Worm (Caenorhabditis elegans) whole organism, L4 larva: ENCODE measurements around the gene dmd-4.

Experiments used
- D1046.2 ChIP-seq: fragments of 200-800 bp; sonication (Bioruptor generic); IDR thresholded peaks from 2 replicates; pipeline ENCODE4 v1.3.6; 2022; ENCODE audit warnings: missing genetic modification characterization, missing compliant biosample characterization
- F10B5.3 ChIP-seq: sonication (generic microtip); optimal IDR thresholded peaks from 2 replicates; lab custom pipeline; 2016; ENCODE audit warnings: mild to moderate bottlenecking, missing genetic modification characterization, missing compliant biosample characterization
- F37D6.2 ChIP-seq: sonication (generic microtip); optimal IDR thresholded peaks from 2 replicates; lab custom pipeline; 2016; ENCODE audit warnings: mild to moderate bottlenecking, missing genetic modification characterization, missing compliant biosample characterization
- F44E2.7 ChIP-seq: fragments of 200-800 bp; sonication (Bioruptor generic); IDR thresholded peaks from 2 replicates; pipeline ENCODE4 v2.1.2; 2022; ENCODE audit warnings: missing genetic modification characterization, missing compliant biosample characterization
- F49E8.2 ChIP-seq: sonication (generic microtip); optimal IDR thresholded peaks from 2 replicates; lab custom pipeline; 2016; ENCODE audit warnings: missing compliant biosample characterization, mild to moderate bottlenecking, missing genetic modification characterization, borderline replicate concordance
- R02D3.7 ChIP-seq: fragments of 150-350 bp; sonication (generic microtip); optimal IDR thresholded peaks from 3 replicates; lab custom pipeline; 2014; ENCODE audit warnings: missing biosample characterization, missing genetic modification characterization
- Y48G9A.11 ChIP-seq: fragments of 200-800 bp; sonication (Bioruptor generic); IDR thresholded peaks from 2 replicates; pipeline ENCODE4 v1.3.6; 2022; ENCODE audit warnings: missing genetic modification reagents, missing genetic modification characterization, missing compliant biosample characterization
- ZK337.2 ChIP-seq: fragments of 200-800 bp; sonication (Bioruptor generic); IDR thresholded peaks from 2 replicates; pipeline ENCODE4 v1.3.6; 2022; ENCODE audit warnings: missing genetic modification reagents, missing genetic modification characterization, missing compliant biosample characterization
- aly-2 ChIP-seq: sonication (generic microtip); optimal IDR thresholded peaks from 2 replicates; lab custom pipeline; 2018; ENCODE audit warnings: missing biosample characterization, missing genetic modification characterization
- arid-1 ChIP-seq: fragments of 200-800 bp; sonication (Bioruptor generic); conservative IDR thresholded peaks from 2 replicates; pipeline ENCODE4 v1.3.6; 2022; ENCODE audit warnings: missing genetic modification reagents, missing genetic modification characterization, missing compliant biosample characterization
- ceh-20 ChIP-seq: fragments of 200-800 bp; sonication (Bioruptor generic); IDR thresholded peaks from 2 replicates; pipeline ENCODE4 v1.3.6; 2022; ENCODE audit warnings: missing genetic modification reagents, missing genetic modification characterization, missing compliant biosample characterization
- ceh-32 ChIP-seq: sonication (generic microtip); optimal IDR thresholded peaks from 2 replicates; lab custom pipeline; 2016; ENCODE audit warnings: mild to moderate bottlenecking, missing genetic modification characterization, missing compliant biosample characterization; ENCODE audit not compliant: poor library complexity
- ceh-82 ChIP-seq: sonication (generic microtip); optimal IDR thresholded peaks from 2 replicates; lab custom pipeline; 2017; ENCODE audit warnings: missing biosample characterization, missing genetic modification characterization
- daf-12 ChIP-seq: fragments of 150-350 bp; optimal IDR thresholded peaks from 2 replicates; lab custom pipeline; 2014; ENCODE audit warnings: missing biosample characterization, missing genetic modification reagents, missing genetic modification characterization
- daf-16 ChIP-seq, 3 experiments: sonication (generic microtip); optimal IDR thresholded peaks; 2 replicates each; lab custom pipeline; 2016 to 2017; ENCODE audit warnings: missing genetic modification characterization in 3 of 3, missing genetic modification reagents in 3 of 3, mild to moderate bottlenecking in 2 of 3, missing compliant biosample characterization in 2 of 3, missing biosample characterization in 1 of 3, moderate library complexity in 1 of 3
- dmd-6 ChIP-seq: fragments of 200-800 bp; sonication (Bioruptor generic); IDR thresholded peaks from 2 replicates; pipeline ENCODE4 v1.3.6; 2022; ENCODE audit warnings: missing genetic modification reagents, missing genetic modification characterization, missing compliant biosample characterization
- dpl-1 ChIP-seq: fragments of 150-350 bp; optimal IDR thresholded peaks from 2 replicates; lab custom pipeline; 2014; ENCODE audit warnings: missing biosample characterization, missing genetic modification reagents, missing genetic modification characterization
- duxl-1 ChIP-seq: sonication (generic microtip); optimal IDR thresholded peaks from 2 replicates; lab custom pipeline; 2016; ENCODE audit warnings: mild to moderate bottlenecking, missing genetic modification characterization, moderate library complexity, missing compliant biosample characterization; ENCODE audit not compliant: poor library complexity
- dve-1 ChIP-seq: sonication (generic microtip); optimal IDR thresholded peaks from 2 replicates; lab custom pipeline; 2017; ENCODE audit warnings: antibody characterized with exemption, mild to moderate bottlenecking, missing genetic modification characterization, missing compliant biosample characterization; ENCODE audit not compliant: insufficient read depth
- egl-43 ChIP-seq: fragments of 200-800 bp; sonication (Bioruptor generic); IDR thresholded peaks from 2 replicates; pipeline ENCODE4 v1.3.6; 2022; ENCODE audit warnings: missing genetic modification reagents, missing genetic modification characterization, missing compliant biosample characterization
- fos-1 ChIP-seq: fragments of 150-350 bp; optimal IDR thresholded peaks from 2 replicates; lab custom pipeline; 2014; ENCODE audit warnings: missing biosample characterization, missing genetic modification characterization
- hif-1 ChIP-seq, 2 experiments: sonication (generic microtip); optimal IDR thresholded peaks; 2 replicates each; lab custom pipeline; 2016 to 2017; ENCODE audit warnings: missing compliant biosample characterization in 2 of 2, missing genetic modification characterization in 2 of 2, missing genetic modification reagents in 2 of 2, missing genotype in 2 of 2, mild to moderate bottlenecking in 1 of 2
- hlh-11 ChIP-seq: fragments of 200-800 bp; sonication (Bioruptor generic); optimal IDR thresholded peaks from 2 replicates; lab custom pipeline; 2018; ENCODE audit warnings: mild to moderate bottlenecking, missing genetic modification characterization, missing compliant biosample characterization
- lim-7 ChIP-seq: fragments of 200-800 bp; sonication (Bioruptor generic); IDR thresholded peaks from 2 replicates; pipeline ENCODE4 v1.3.6; 2022; ENCODE audit warnings: missing genetic modification characterization, missing compliant biosample characterization
- lin-13 ChIP-seq: fragments of 150-350 bp; optimal IDR thresholded peaks from 2 replicates; lab custom pipeline; 2014; ENCODE audit warnings: missing biosample characterization, missing genetic modification reagents, missing genetic modification characterization
- lin-38 ChIP-seq: fragments of 200-800 bp; sonication (Bioruptor generic); IDR thresholded peaks from 2 replicates; pipeline ENCODE4 v1.3.6; 2022; ENCODE audit warnings: missing genetic modification reagents, missing genetic modification characterization, missing compliant biosample characterization
- lin-39 ChIP-seq: fragments of 150-350 bp; optimal IDR thresholded peaks from 2 replicates; lab custom pipeline; 2014; ENCODE audit warnings: missing biosample characterization, missing genetic modification reagents, missing genetic modification characterization
- mdl-1 ChIP-seq, 2 experiments: fragments of 150-350 bp in 1 of 2; sonication (generic microtip) in 1 of 2; optimal IDR thresholded peaks; 2 replicates each; lab custom pipeline; 2014 to 2017; ENCODE audit warnings: missing biosample characterization in 2 of 2, missing genetic modification characterization in 2 of 2
- mdt-29 ChIP-seq: fragments of 200-800 bp; sonication (Bioruptor generic); IDR thresholded peaks from 2 replicates; pipeline ENCODE4 v1.3.6; 2022; ENCODE audit warnings: missing genetic modification reagents, missing genetic modification characterization, missing compliant biosample characterization
- mep-1 ChIP-seq: fragments of 150-350 bp; sonication (generic microtip); optimal IDR thresholded peaks from 3 replicates; lab custom pipeline; 2014; ENCODE audit warnings: missing biosample characterization, missing genetic modification characterization
- nhr-11 ChIP-seq: fragments of 150-350 bp; optimal IDR thresholded peaks from 2 replicates; lab custom pipeline; 2014; ENCODE audit warnings: missing biosample characterization, missing genetic modification characterization
- nhr-41 ChIP-seq: fragments of 200-800 bp; sonication (Bioruptor generic); IDR thresholded peaks from 2 replicates; pipeline ENCODE4 v1.3.6; 2022; ENCODE audit warnings: missing genetic modification reagents, missing genetic modification characterization, missing compliant biosample characterization
- nhr-76 ChIP-seq: fragments of 150-350 bp; optimal IDR thresholded peaks from 2 replicates; lab custom pipeline; 2014; ENCODE audit warnings: missing biosample characterization, missing genetic modification characterization
- nhr-77 ChIP-seq: fragments of 150-350 bp; optimal IDR thresholded peaks from 2 replicates; lab custom pipeline; 2014; ENCODE audit warnings: missing biosample characterization, missing genetic modification characterization
- pha-4 ChIP-seq, 2 experiments: fragments of 150-350 bp in 1 of 2; fragments of 200-800 bp in 1 of 2; sonication (Bioruptor generic) in 1 of 2; IDR thresholded peaks in 1 of 2; optimal IDR thresholded peaks in 1 of 2; 2 replicates each; pipeline versions ENCODE4 v1.3.6 to Lab custom; 2014 to 2022; ENCODE audit warnings: missing genetic modification characterization in 2 of 2, missing genetic modification reagents in 2 of 2, missing biosample characterization in 1 of 2, missing compliant biosample characterization in 1 of 2
- pqm-1 ChIP-seq: sonication (generic microtip); optimal IDR thresholded peaks from 2 replicates; lab custom pipeline; 2017; ENCODE audit warnings: missing biosample characterization, missing genetic modification characterization
- rbr-2 ChIP-seq: sonication (generic microtip); optimal IDR thresholded peaks from 2 replicates; lab custom pipeline; 2016; ENCODE audit warnings: missing genotype, missing genetic modification characterization, missing compliant biosample characterization
- sdz-12 ChIP-seq: fragments of 200-800 bp; sonication (Bioruptor generic); optimal IDR thresholded peaks from 2 replicates; lab custom pipeline; 2018; ENCODE audit warnings: mild to moderate bottlenecking, missing genetic modification characterization, missing compliant biosample characterization
- set-16 ChIP-seq: fragments of 200-800 bp; sonication (Bioruptor generic); IDR thresholded peaks from 2 replicates; pipeline ENCODE4 v1.3.6; 2022; ENCODE audit warnings: missing genetic modification reagents, missing genetic modification characterization, missing compliant biosample characterization
- snpc-4 ChIP-seq: fragments of 150-350 bp; optimal IDR thresholded peaks from 2 replicates; lab custom pipeline; 2014; ENCODE audit warnings: missing biosample characterization, missing genetic modification characterization
- spr-1 ChIP-seq: sonication (generic microtip); optimal IDR thresholded peaks from 2 replicates; lab custom pipeline; 2016; ENCODE audit warnings: mild to moderate bottlenecking, missing genetic modification characterization, missing compliant biosample characterization
- tag-97 ChIP-seq: fragments of 200-800 bp; sonication (Bioruptor generic); IDR thresholded peaks from 2 replicates; pipeline ENCODE4 v1.3.6; 2022; ENCODE audit warnings: missing genetic modification characterization, missing compliant biosample characterization
- unc-130 ChIP-seq: sonication (generic microtip); optimal IDR thresholded peaks from 2 replicates; lab custom pipeline; 2016; ENCODE audit warnings: missing genetic modification reagents, missing genetic modification characterization, missing compliant biosample characterization
- unc-62 ChIP-seq, 3 experiments: fragments of 150-350 bp in 1 of 3; sonication (generic microtip); optimal IDR thresholded peaks in 2 of 3; peaks in 1 of 3; 1 replicate in 1 of 3; 2 replicates in 2 of 3; lab custom pipeline; 2014 to 2017; ENCODE audit warnings: missing biosample characterization in 3 of 3, missing genetic modification characterization in 3 of 3, missing genetic modification reagents in 3 of 3, missing genotype in 1 of 3
- vab-7 ChIP-seq: fragments of 200-800 bp; sonication (Bioruptor generic); IDR thresholded peaks from 2 replicates; pipeline ENCODE4 v1.3.6; 2022; ENCODE audit warnings: missing genetic modification reagents, missing genetic modification characterization, missing compliant biosample characterization
- zfp-2 ChIP-seq: sonication (generic microtip); optimal IDR thresholded peaks from 2 replicates; lab custom pipeline; 2016; ENCODE audit warnings: mild to moderate bottlenecking, missing genetic modification characterization, missing compliant biosample characterization
- zip-11 ChIP-seq: fragments of 200-800 bp; sonication (Bioruptor generic); IDR thresholded peaks from 2 replicates; pipeline ENCODE4 v1.3.6; 2022; ENCODE audit warnings: missing genetic modification characterization, missing compliant biosample characterization
- zip-2 ChIP-seq: fragments of 150-350 bp; optimal IDR thresholded peaks from 2 replicates; lab custom pipeline; 2014; ENCODE audit warnings: missing biosample characterization, missing genetic modification characterization
- ztf-7 ChIP-seq: fragments of 150-350 bp; optimal IDR thresholded peaks from 2 replicates; lab custom pipeline; 2014; ENCODE audit warnings: missing biosample characterization, missing genetic modification characterization

The dmd-4 gene

DNA sequence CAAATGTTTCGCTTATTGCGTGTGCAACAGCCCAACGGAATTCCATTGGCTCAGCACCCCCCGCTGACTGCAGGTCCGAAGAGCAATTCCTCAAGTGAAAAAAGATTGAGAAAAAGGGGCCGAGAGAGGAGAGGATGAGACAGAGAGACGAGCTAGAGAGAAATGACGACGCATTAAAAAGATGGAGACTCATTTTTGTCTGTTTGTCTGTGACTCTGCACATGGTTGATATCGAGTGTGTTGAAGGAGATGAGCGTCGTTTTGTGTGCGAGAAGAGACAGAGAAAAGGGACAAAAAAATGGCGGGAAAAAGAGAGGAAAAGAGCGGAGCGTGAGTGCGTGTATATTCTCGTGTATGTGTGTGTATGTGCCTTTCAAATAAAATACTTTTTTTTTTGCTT lies 20.6 kb downstream of the dmd-4 start (continued):
- TF ChIP-seq nhr-41 (GFP tag; lab: Robert Waterston, UW) (no peak), ceh-82 (tag; lab: Kevin White, UChicago) (no peak), R02D3.7 (tag; lab: Kevin White, UChicago) (no peak), aly-2 (tag; lab: Kevin White, UChicago) (no peak), F49E8.2 (no peak), arid-1 (0 out of 2 replicates have a peak, but pooled peaks have one; percentile 7), dve-1 (tag; lab: Kevin White, UChicago) (peak; percentile 87), zfp-2 (no peak), vab-7 (GFP tag; lab: Robert Waterston, UW) (peak; percentile 50), tag-97 (GFP tag; lab: Robert Waterston, UW) (no peak), nhr-77 (tag; lab: Kevin White, UChicago) (peak; percentile 85), daf-12 (tag; lab: Kevin White, UChicago) (no peak), ZK337.2 (GFP tag; lab: Robert Waterston, UW) (no peak), D1046.2 (GFP tag; lab: Robert Waterston, UW) (no peak), ztf-7 (tag; lab: Kevin White, UChicago) (peak; percentile 36), dmd-6 (GFP tag; lab: Robert Waterston, UW) (peak; percentile 85), unc-62 (GFP tag; optimal IDR thresholded peaks at IDR 0.05 in 1 of 2; lab: Kevin White, UChicago) (peak in 1 of 2 experiments; percentile 99), unc-62 (tag; optimal IDR thresholded peaks at IDR 0.05; lab: Kevin White, UChicago) (peak; percentile 38), egl-43 (GFP tag; lab: Robert Waterston, UW) (no peak; the same call in 1 of the 2 replicates), hlh-11 (tag; lab: Kevin White, UChicago) (peak; percentile 93), nhr-76 (tag; lab: Kevin White, UChicago) (no peak), pqm-1 (tag; lab: Kevin White, UChicago) (peak; percentile 39), nhr-11 (peak; percentile 87), lin-39 (no peak), ceh-32 (peak; percentile 49), lin-13 (GFP tag; lab: Kevin White, UChicago) (peak; percentile 70), unc-130 (no peak), F37D6.2 (tag; lab: Kevin White, UChicago) (peak; percentile 84), spr-1 (tag; lab: Kevin White, UChicago) (peak; percentile 34), zip-2 (tag; lab: Kevin White, UChicago) (no peak), duxl-1 (tag; lab: Kevin White, UChicago) (no peak), pha-4 (GFP tag; IDR thresholded peaks at IDR 0.05; lab: Robert Waterston, UW) (peak; percentile 59; the same call in 1 of the 2 replicates), pha-4 (tag; optimal IDR thresholded peaks at IDR 0.05; lab: Kevin White, UChicago) (peak; percentile 97), F10B5.3 (tag; lab: Kevin White, UChicago) (peak; percentile 1), Y48G9A.11 (GFP tag; lab: Robert Waterston, UW) (no peak), lim-7 (GFP tag; lab: Robert Waterston, UW) (no peak), lin-38 (peak; percentile 49), sdz-12 (GFP tag; lab: Kevin White, UChicago) (no peak), set-16 (GFP tag; lab: Robert Waterston, UW) (peak; percentile 64; the same call in 1 of the 2 replicates), F44E2.7 (GFP tag; lab: Robert Waterston, UW) (no peak), hif-1 (tag; optimal IDR thresholded peaks at IDR 0.05; lab: Kevin White, UChicago) (peak in 1 of 2 experiments; percentile 84), dpl-1 (peak; percentile 75), daf-16 (GFP tag; optimal IDR thresholded peaks at IDR 0.05; lab: Kevin White, UChicago) (peak in 1 of 2 experiments; percentile 64), daf-16 (tag; optimal IDR thresholded peaks at IDR 0.05; lab: Kevin White, UChicago) (peak; percentile 59), fos-1 (tag; lab: Kevin White, UChicago) (no peak), mep-1 (tag; lab: Kevin White, UChicago) (peak; percentile 94), zip-11 (GFP tag; lab: Robert Waterston, UW) (no peak), ceh-20 (peak; percentile 67; the same call in 1 of the 2 replicates), mdt-29 (GFP tag; lab: Robert Waterston, UW) (no peak), rbr-2 (tag; lab: Kevin White, UChicago) (peak; percentile 91), snpc-4 (no peak), mdl-1 (tag; optimal IDR thresholded peaks at IDR 0.05; lab: Kevin White, UChicago) (peak; percentile 75 to 97)
